Fruit fly (Drosophila melanogaster) whole organism: ENCODE data around the gene Tmx3.

Experiments used
- Dll ChIP-seq: fragments of >200 bp; optimal IDR thresholded peaks from 2 replicates; lab custom pipeline; 2017
- EcR ChIP-seq, 2 experiments: fragments of >200 bp; optimal IDR thresholded peaks; 2 replicates each; lab custom pipeline; 2017; ENCODE audit warnings: missing biosample characterization in 2 of 2, missing genetic modification characterization in 2 of 2, missing genetic modification reagents in 2 of 2
- psq ChIP-seq: fragments of >200 bp; optimal IDR thresholded peaks from 2 replicates; lab custom pipeline; 2017
- usp ChIP-seq: fragments of >200 bp; optimal IDR thresholded peaks from 2 replicates; lab custom pipeline; 2017; ENCODE audit warnings: missing biosample characterization, missing genetic modification characterization, mixed read lengths

DNA sequence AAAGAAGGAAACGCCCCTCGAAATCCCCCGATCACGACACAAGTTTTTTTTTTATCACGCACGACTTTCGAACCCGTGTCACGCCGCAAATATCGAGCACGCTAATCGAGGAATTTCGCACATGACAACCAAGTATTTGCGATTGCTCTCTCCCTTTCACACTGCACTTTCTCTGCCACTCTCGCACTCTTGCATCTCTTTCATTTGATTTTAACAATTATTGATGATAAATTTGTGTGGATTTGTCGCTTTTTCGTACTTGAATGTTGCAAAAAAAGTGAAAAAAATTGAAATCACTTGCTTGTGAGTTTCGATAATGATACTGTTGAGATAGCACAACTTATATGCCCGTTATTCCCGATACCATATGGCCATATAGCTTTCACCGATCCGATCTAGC is 11.7 kb upstream of the Tmx3 start, which contains the start of gene CG13073:
- no peak for TF ChIP-seq EcR (GFP tag; optimal IDR thresholded peaks at IDR 0.05; lab: Kevin White, UChicago)
- no peak for TF ChIP-seq psq (lab: Kevin White, UChicago)
- no peak for TF ChIP-seq Dll (lab: Kevin White, UChicago)
- no peak for TF ChIP-seq usp (GFP tag; lab: Kevin White, UChicago)
